Worm (Caenorhabditis elegans): ENCODE measurements around the gene snpc-1.1.

DNA sequence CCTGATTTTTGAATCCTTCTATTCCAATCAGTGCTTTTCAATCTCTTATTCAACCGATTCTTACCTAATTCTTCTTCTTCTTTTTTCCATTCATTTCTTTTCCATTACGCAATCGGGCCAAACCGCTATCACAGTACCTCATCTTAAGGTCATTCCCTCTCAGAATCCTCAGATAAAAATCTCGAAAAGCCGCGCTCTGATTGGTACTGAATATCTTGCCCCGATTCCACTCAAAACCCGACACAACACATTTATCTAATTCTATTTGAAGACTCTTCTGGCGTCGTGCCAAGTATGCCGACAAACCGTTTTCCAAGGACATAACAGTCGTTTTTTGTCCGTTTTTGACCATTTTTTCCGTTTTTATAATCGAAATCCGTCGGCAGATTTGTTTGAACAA lies 20.8 kb upstream of the snpc-1.1 start:
- TF ChIP-seq hlh-6 (tag; optimal IDR thresholded peaks at IDR 0.05) = no peak
- no peak for TF ChIP-seq C08G9.2 (tag; optimal IDR thresholded peaks at IDR 0.05)
- TF ChIP-seq ama-1 (optimal IDR thresholded peaks at IDR 0.05) = no peak
- no peak for TF ChIP-seq ceh-30 (tag; optimal IDR thresholded peaks at IDR 0.05)
- no peak for TF ChIP-seq ets-4 (tag; optimal IDR thresholded peaks at IDR 0.05)
- TF ChIP-seq ceh-48 (tag; optimal IDR thresholded peaks at IDR 0.05) = no peak
- TF ChIP-seq fkh-10 (GFP tag; optimal IDR thresholded peaks at IDR 0.05) = no peak
- no peak for TF ChIP-seq nhr-11 (tag; optimal IDR thresholded peaks at IDR 0.05)
- no peak for TF ChIP-seq pqm-1 (tag; optimal IDR thresholded peaks at IDR 0.05)

All from whole organism, late embryonic.